Fruit fly (Drosophila melanogaster) whole organism, pupa: ENCODE results near the gene Ge-1.

ENCODE experiments used
- CG14655 ChIP-seq: fragments of 200-800 bp; sonication (Bioruptor generic); optimal IDR thresholded peaks from 3 replicates; lab custom pipeline; 2017; ENCODE audit warnings: mild to moderate bottlenecking, missing biosample characterization, missing genetic modification reagents, missing genetic modification characterization
- CG17806 ChIP-seq: fragments of 200-800 bp; sonication (Bioruptor generic); optimal IDR thresholded peaks from 2 replicates; lab custom pipeline; 2018; ENCODE audit warnings: missing biosample characterization, mild to moderate bottlenecking, missing genetic modification characterization, moderate library complexity
- CG32121 ChIP-seq: fragments of 200-800 bp; sonication (Bioruptor generic); IDR thresholded peaks from 2 replicates; pipeline ENCODE4 v1.3.6; 2022; ENCODE audit warnings: missing biosample characterization, missing genetic modification characterization
- CG4496 ChIP-seq: fragments of 200-800 bp; sonication (Bioruptor generic); IDR thresholded peaks from 3 replicates; pipeline ENCODE4 v1.3.6; 2022; ENCODE audit warnings: missing biosample characterization, missing genetic modification characterization
- CG8159 ChIP-seq: fragments of 200-800 bp; sonication (Bioruptor generic); optimal IDR thresholded peaks from 3 replicates; lab custom pipeline; 2018; ENCODE audit warnings: missing biosample characterization, mild to moderate bottlenecking, missing genetic modification characterization, moderate library complexity
- CG8301 ChIP-seq: fragments of 200-800 bp; sonication (Bioruptor generic); optimal IDR thresholded peaks from 2 replicates; lab custom pipeline; 2018; ENCODE audit warnings: missing biosample characterization, mild to moderate bottlenecking, missing genetic modification characterization
- D1 ChIP-seq: fragments of 200-800 bp; sonication (Bioruptor generic); optimal IDR thresholded peaks from 2 replicates; lab custom pipeline; 2018; ENCODE audit warnings: missing biosample characterization, mild to moderate bottlenecking, missing genetic modification characterization, moderate library complexity
- EcR ChIP-seq: fragments of 200-800 bp; sonication (Bioruptor generic); optimal IDR thresholded peaks from 3 replicates; lab custom pipeline; 2019; ENCODE audit warnings: missing biosample characterization, missing genetic modification characterization, mild to moderate bottlenecking, moderate library complexity, missing genetic modification reagents
- Pif1B ChIP-seq: fragments of 200-800 bp; sonication (Bioruptor generic); optimal IDR thresholded peaks from 3 replicates; lab custom pipeline; 2016; ENCODE audit warnings: missing biosample characterization, missing genetic modification characterization

dm6 chr2L:11082025-11082424 is 18.7 kb downstream of the Ge-1 start:
- no peak for TF ChIP-seq CG4496 (GFP tag; lab: Robert Waterston, UW)
- TF ChIP-seq Pif1B = no peak
- TF ChIP-seq CG14655 (GFP tag; lab: Kevin White, UChicago) = no peak
- TF ChIP-seq CG8159 (tag; lab: Kevin White, UChicago) = no peak
- no peak for TF ChIP-seq CG32121
- no peak for TF ChIP-seq CG8301 (tag; lab: Kevin White, UChicago)
- TF ChIP-seq CG17806 (tag; lab: Kevin White, UChicago) = no peak
- no peak for TF ChIP-seq D1
- no peak for TF ChIP-seq EcR
